Fruit fly (Drosophila melanogaster): ENCODE results near the gene CG44195.

The CG44195 gene

DNA sequence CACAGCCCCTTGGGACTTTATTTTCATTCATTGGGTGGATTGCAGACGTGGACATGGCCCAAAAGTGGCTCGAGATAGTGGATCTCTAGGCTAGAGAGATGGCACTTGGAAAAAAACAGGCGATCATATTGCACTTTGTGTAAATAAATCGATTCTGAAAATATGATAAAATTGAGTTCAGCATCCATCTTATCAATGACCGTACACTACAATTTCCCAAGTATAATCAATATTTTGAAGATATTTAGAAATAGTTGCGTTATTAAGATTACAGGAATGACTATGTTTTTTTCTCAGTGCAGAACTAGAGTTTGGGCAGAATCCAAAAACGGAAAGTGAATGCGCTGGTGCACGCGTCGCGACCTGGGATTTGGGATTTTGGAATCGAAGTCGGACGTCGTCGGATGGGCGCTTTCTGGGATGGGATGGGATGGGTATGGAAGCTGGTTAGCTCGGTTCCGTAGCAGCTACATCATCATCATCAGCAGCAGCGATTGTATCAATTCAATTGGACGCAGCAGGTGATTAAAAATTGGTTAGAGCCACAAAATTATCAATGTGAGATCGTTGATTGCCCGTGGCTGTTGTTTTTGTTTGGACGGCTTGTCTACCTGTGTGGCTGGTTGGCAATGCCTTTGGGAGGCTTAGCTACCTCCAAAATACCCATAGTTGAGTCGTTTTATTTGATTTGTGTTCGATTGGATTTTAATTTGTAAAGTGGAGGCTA lies 60.5 kb downstream of the CG44195 start (continued):
- no peak for TF ChIP-seq Trl (optimal IDR thresholded peaks at IDR 0.05)
- TF ChIP-seq Trl (GFP tag; optimal IDR thresholded peaks at IDR 0.05), result peak; percentile 20
- 0 out of 2 replicates have a peak, but pooled peaks have one; percentile 37 for TF ChIP-seq CG17328 (GFP tag; IDR thresholded peaks at IDR 0.05)
- TF ChIP-seq nmo (GFP tag; optimal IDR thresholded peaks at IDR 0.05), result peak; percentile 74
- TF ChIP-seq Hr51 (GFP tag; optimal IDR thresholded peaks at IDR 0.05), result peak in 1 of 2 experiments; percentile 24
- TF ChIP-seq CG6654 (GFP tag; optimal IDR thresholded peaks at IDR 0.05), result no peak
- no peak for TF ChIP-seq CG34422 (GFP tag; IDR thresholded peaks at IDR 0.05)
- no peak for TF ChIP-seq CG10462 (GFP tag; optimal IDR thresholded peaks at IDR 0.05)
- TF ChIP-seq CG15601 (tag; optimal IDR thresholded peaks at IDR 0.05), result peak; percentile 3
- TF ChIP-seq Ptx1 (GFP tag; IDR thresholded peaks at IDR 0.05), result peak; percentile 61
- peak; percentile 46 for TF ChIP-seq Sox100B (GFP tag; optimal IDR thresholded peaks at IDR 0.05)
- TF ChIP-seq wdn (GFP tag; IDR thresholded peaks at IDR 0.05), result no peak
- TF ChIP-seq CG12942 (GFP tag; optimal IDR thresholded peaks at IDR 0.05), result no peak
- TF ChIP-seq Sry-β (GFP tag; optimal IDR thresholded peaks at IDR 0.05), result no peak
- TF ChIP-seq hkb (optimal IDR thresholded peaks at IDR 0.05), result no peak
- TF ChIP-seq hkb (GFP tag; IDR thresholded peaks at IDR 0.05), result peak; percentile 53; the same call in 1 of the 2 replicates
- peak; percentile 52; the same call in 2 of the 3 replicates for TF ChIP-seq tgo (GFP tag; IDR thresholded peaks at IDR 0.05)
- TF ChIP-seq org-1 (GFP tag; optimal IDR thresholded peaks at IDR 0.05), result peak; percentile 2
- TF ChIP-seq Neu2 (GFP tag; optimal IDR thresholded peaks at IDR 0.05; ENCODE audit: borderline replicate concordance), result no peak
- TF ChIP-seq Blimp-1 (GFP tag; optimal IDR thresholded peaks at IDR 0.05), result peak; percentile 92
- TF ChIP-seq CG4424 (GFP tag; optimal IDR thresholded peaks at IDR 0.05), result peak; percentile 30
- no peak for TF ChIP-seq p53 (GFP tag; optimal IDR thresholded peaks at IDR 0.05)
- TF ChIP-seq CG3838 (GFP tag; optimal IDR thresholded peaks at IDR 0.05), result no peak
- TF ChIP-seq Eip74EF (GFP tag; optimal IDR thresholded peaks at IDR 0.05), result peak in 1 of 2 experiments; percentile 1
- peak in 1 of 2 experiments; percentile 38 for TF ChIP-seq eve (GFP tag; optimal IDR thresholded peaks at IDR 0.05)
- TF ChIP-seq ranshi (GFP tag; IDR thresholded peaks at IDR 0.05), result 0 out of 2 replicates have a peak, but pooled peaks have one; percentile 22
- TF ChIP-seq Med (GFP tag), result peak; percentile 76
- TF ChIP-seq CG10267 (tag; optimal IDR thresholded peaks at IDR 0.05), result peak; percentile 41
- TF ChIP-seq zen (tag; optimal IDR thresholded peaks at IDR 0.05), result peak; percentile 8
- TF ChIP-seq Kr (GFP tag; optimal IDR thresholded peaks at IDR 0.05), result no peak
- no peak for TF ChIP-seq CG1602 (GFP tag; optimal IDR thresholded peaks at IDR 0.05)
- TF ChIP-seq CG32772 (GFP tag; IDR thresholded peaks at IDR 0.05), result peak; percentile 35; the same call in 1 of the 2 replicates
- peak; percentile 2 for TF ChIP-seq btn (GFP tag; optimal IDR thresholded peaks at IDR 0.05)
- no peak for TF ChIP-seq yki (optimal IDR thresholded peaks at IDR 0.05)
- TF ChIP-seq pan (optimal IDR thresholded peaks at IDR 0.05), result no peak
- TF ChIP-seq pan (GFP tag; optimal IDR thresholded peaks at IDR 0.05 in 1 of 2, IDR thresholded peaks at IDR 0.05 in 1 of 2), result peak in 1 of 2 experiments; percentile 25
- no peak for TF ChIP-seq CG3995 (GFP tag; optimal IDR thresholded peaks at IDR 0.05)
- TF ChIP-seq D (optimal IDR thresholded peaks at IDR 0.05), result no peak
- peak; percentile 44 for TF ChIP-seq D (GFP tag; optimal IDR thresholded peaks at IDR 0.05)
- TF ChIP-seq Deaf1 (tag; optimal IDR thresholded peaks at IDR 0.05), result peak; percentile 2
- no peak for TF ChIP-seq Dbx (GFP tag; IDR thresholded peaks at IDR 0.05)
- 0 out of 2 replicates have a peak, but pooled peaks have one; percentile 11 for TF ChIP-seq ssp (GFP tag; IDR thresholded peaks at IDR 0.05)
- peak; percentile 36; the same call in 1 of the 2 replicates for TF ChIP-seq CG6689 (GFP tag; IDR thresholded peaks at IDR 0.05)
- TF ChIP-seq Atf6 (GFP tag; IDR thresholded peaks at IDR 0.05), result peak; percentile 12; the same call in 1 of the 2 replicates
- no peak for TF ChIP-seq mam (GFP tag; optimal IDR thresholded peaks at IDR 0.05)
- TF ChIP-seq grn (GFP tag; optimal IDR thresholded peaks at IDR 0.05), result peak; percentile 83
- TF ChIP-seq grau (tag; optimal IDR thresholded peaks at IDR 0.05), result peak; percentile 17
- peak; percentile 73 for TF ChIP-seq Awh (GFP tag; IDR thresholded peaks at IDR 0.05)
- TF ChIP-seq ind (GFP tag; optimal IDR thresholded peaks at IDR 0.05), result peak; percentile 15
- TF ChIP-seq en (GFP tag; optimal IDR thresholded peaks at IDR 0.05), result no peak
- TF ChIP-seq stc (GFP tag; IDR thresholded peaks at IDR 0.05), result peak; percentile 70
